Fruit fly (Drosophila melanogaster) whole organism, embryonic: Measurements from ENCODE around the gene AcCoAS.
A peak's percentile ranks its signal among the peaks of the same experiment; 100 is the strongest.

Source experiments
- B-H1 ChIP-seq: fragments of 200-800 bp; sonication (Bioruptor generic); IDR thresholded peaks from 3 replicates; pipeline ENCODE4 v1.3.6; 2022; ENCODE audit warnings: missing biosample characterization, missing genetic modification characterization
- Blimp-1 ChIP-seq: fragments of 200-800 bp; sonication (Bioruptor generic); optimal IDR thresholded peaks from 3 replicates; lab custom pipeline; 2018; ENCODE audit warnings: missing biosample characterization, missing genetic modification characterization, mild to moderate bottlenecking, moderate library complexity, missing genetic modification reagents
- CG10267 ChIP-seq: fragments of 200-800 bp; sonication (Bioruptor generic); optimal IDR thresholded peaks from 2 replicates; lab custom pipeline; 2018; ENCODE audit warnings: missing biosample characterization, mild to moderate bottlenecking, missing genetic modification characterization, moderate library complexity
- CG10431 ChIP-seq: fragments of 200-800 bp; sonication (Bioruptor generic); optimal IDR thresholded peaks from 3 replicates; lab custom pipeline; 2018; ENCODE audit warnings: missing biosample characterization, mild to moderate bottlenecking, missing genetic modification characterization
- CG10979 ChIP-seq: fragments of 200-800 bp; sonication (Bioruptor generic); optimal IDR thresholded peaks from 2 replicates; lab custom pipeline; 2018; ENCODE audit warnings: missing biosample characterization, mild to moderate bottlenecking, missing genetic modification characterization, moderate library complexity
- CG12071 ChIP-seq: fragments of 200-800 bp; sonication (Bioruptor generic); optimal IDR thresholded peaks from 3 replicates; lab custom pipeline; 2018; ENCODE audit warnings: missing biosample characterization, mild to moderate bottlenecking, missing genetic modification characterization
- CG12299 ChIP-seq: fragments of 200-800 bp; sonication (Bioruptor generic); optimal IDR thresholded peaks from 2 replicates; lab custom pipeline; 2018; ENCODE audit warnings: missing biosample characterization, mild to moderate bottlenecking, missing genetic modification characterization
- CG12769 ChIP-seq: fragments of 200-800 bp; sonication (Bioruptor generic); optimal IDR thresholded peaks from 2 replicates; lab custom pipeline; 2019; ENCODE audit warnings: missing biosample characterization, mild to moderate bottlenecking, missing genetic modification characterization, moderate library complexity
- CG13287 ChIP-seq: fragments of 200-800 bp; sonication (Bioruptor generic); IDR thresholded peaks from 2 replicates; pipeline ENCODE4 v1.3.6; 2022; ENCODE audit warnings: missing biosample characterization, missing genetic modification characterization; ENCODE audit not compliant: partially characterized antibody
- CG15269 ChIP-seq: fragments of 200-800 bp; sonication (Bioruptor generic); optimal IDR thresholded peaks from 2 replicates; lab custom pipeline; 2018; ENCODE audit warnings: missing biosample characterization, mild to moderate bottlenecking, missing genetic modification characterization, moderate library complexity
- CG15479 ChIP-seq: fragments of 200-800 bp; sonication (Bioruptor generic); optimal IDR thresholded peaks from 3 replicates; lab custom pipeline; 2019; ENCODE audit warnings: missing biosample characterization, mild to moderate bottlenecking, missing genetic modification characterization, moderate library complexity
- CG16815 ChIP-seq: fragments of 200-800 bp; sonication (Bioruptor generic); optimal IDR thresholded peaks from 3 replicates; lab custom pipeline; 2017; ENCODE audit warnings: missing biosample characterization, mild to moderate bottlenecking, missing genetic modification characterization
- CG17359 ChIP-seq: fragments of 200-800 bp; sonication (Bioruptor generic); optimal IDR thresholded peaks from 3 replicates; lab custom pipeline; 2018; ENCODE audit warnings: missing biosample characterization, mild to moderate bottlenecking, missing genetic modification characterization, moderate library complexity
- CG1792 ChIP-seq: fragments of 200-800 bp; sonication (Bioruptor generic); optimal IDR thresholded peaks from 2 replicates; lab custom pipeline; 2016; ENCODE audit warnings: missing biosample characterization, missing genetic modification characterization
- CG2120 ChIP-seq: fragments of 200-800 bp; sonication (Bioruptor generic); optimal IDR thresholded peaks from 3 replicates; lab custom pipeline; 2016; ENCODE audit warnings: missing biosample characterization, missing genetic modification characterization
- CG2875 ChIP-seq: fragments of 200-800 bp; sonication (Bioruptor generic); optimal IDR thresholded peaks from 2 replicates; lab custom pipeline; 2017; ENCODE audit warnings: missing biosample characterization, mild to moderate bottlenecking, missing genetic modification characterization, missing genetic modification reagents
- CG4820 ChIP-seq: fragments of 200-800 bp; sonication (Bioruptor generic); optimal IDR thresholded peaks from 3 replicates; lab custom pipeline; 2016; ENCODE audit warnings: missing biosample characterization, missing genetic modification characterization
- CG4854 ChIP-seq: fragments of 200-800 bp; sonication (Bioruptor generic); optimal IDR thresholded peaks from 2 replicates; lab custom pipeline; 2016; ENCODE audit warnings: missing biosample characterization, missing genetic modification characterization, inconsistent platforms
- CG6272 ChIP-seq: fragments of 200-800 bp; sonication (Bioruptor generic); IDR thresholded peaks from 2 replicates; pipeline ENCODE4 v1.3.6; 2022; ENCODE audit warnings: missing biosample characterization, missing genetic modification characterization
- CG6813 ChIP-seq: fragments of 200-800 bp; sonication (Bioruptor generic); optimal IDR thresholded peaks from 2 replicates; lab custom pipeline; 2017; ENCODE audit warnings: missing biosample characterization, missing genetic modification characterization, mild to moderate bottlenecking, moderate library complexity, missing genetic modification reagents
- CG6854 ChIP-seq: fragments of 200-800 bp; sonication (Bioruptor generic); optimal IDR thresholded peaks from 3 replicates; lab custom pipeline; 2017; ENCODE audit warnings: missing biosample characterization, mild to moderate bottlenecking, missing genetic modification characterization
- CG9797 ChIP-seq: fragments of 200-800 bp; sonication (Bioruptor generic); optimal IDR thresholded peaks from 3 replicates; lab custom pipeline; 2018; ENCODE audit warnings: missing biosample characterization, mild to moderate bottlenecking, missing genetic modification characterization
- CkIIα-i1 ChIP-seq: fragments of 200-800 bp; sonication (Bioruptor generic); IDR thresholded peaks from 2 replicates; pipeline ENCODE4 v1.3.6; 2022; ENCODE audit warnings: missing biosample characterization, missing genetic modification characterization
- D ChIP-seq, 2 experiments: fragments of 200-800 bp in 1 of 2; fragments of >200 bp in 1 of 2; sonication (Bioruptor generic) in 1 of 2; optimal IDR thresholded peaks; 2 replicates in 1 of 2; 3 replicates in 1 of 2; lab custom pipeline; 2017; ENCODE audit warnings: mild to moderate bottlenecking in 1 of 2, missing biosample characterization in 1 of 2, missing genetic modification characterization in 1 of 2, missing genetic modification reagents in 1 of 2
- Dad ChIP-seq: fragments of 200-800 bp; sonication (Bioruptor generic); optimal IDR thresholded peaks from 3 replicates; lab custom pipeline; 2016; ENCODE audit warnings: missing biosample characterization, missing genetic modification characterization
- GATAe ChIP-seq: fragments of 200-800 bp; sonication (Bioruptor generic); conservative IDR thresholded peaks from 2 replicates; pipeline ENCODE4 v1.3.6; 2022; ENCODE audit warnings: missing biosample characterization, missing genetic modification characterization
- HmgD ChIP-seq: fragments of 200-800 bp; sonication (Bioruptor generic); optimal IDR thresholded peaks from 3 replicates; lab custom pipeline; 2016; ENCODE audit warnings: missing biosample characterization, missing genetic modification characterization
- Neu2 ChIP-seq: fragments of 200-800 bp; sonication (Bioruptor generic); optimal IDR thresholded peaks from 3 replicates; lab custom pipeline; 2016; ENCODE audit warnings: missing biosample characterization, missing genetic modification characterization, borderline replicate concordance
- Opbp ChIP-seq: fragments of 200-800 bp; sonication (Bioruptor generic); IDR thresholded peaks from 3 replicates; pipeline ENCODE4 v1.3.6; 2022; ENCODE audit warnings: missing biosample characterization, missing genetic modification characterization; ENCODE audit not compliant: partially characterized antibody
- Spps ChIP-seq: fragments of 200-800 bp; sonication (Bioruptor generic); optimal IDR thresholded peaks from 2 replicates; lab custom pipeline; 2018; ENCODE audit warnings: missing biosample characterization, mild to moderate bottlenecking, missing genetic modification characterization
- Sry-β ChIP-seq: fragments of 200-800 bp; sonication (Bioruptor generic); optimal IDR thresholded peaks from 2 replicates; lab custom pipeline; 2018; ENCODE audit warnings: missing biosample characterization, mild to moderate bottlenecking, missing genetic modification characterization, moderate library complexity
- Sry-δ ChIP-seq: fragments of 200-800 bp; sonication (Bioruptor generic); optimal IDR thresholded peaks from 2 replicates; lab custom pipeline; 2016; ENCODE audit warnings: missing biosample characterization, missing genetic modification characterization
- TFAM ChIP-seq: fragments of 200-800 bp; sonication (Bioruptor generic); optimal IDR thresholded peaks from 2 replicates; lab custom pipeline; 2017; ENCODE audit warnings: missing biosample characterization, missing genetic modification characterization, inconsistent platforms
- Tbp ChIP-seq: fragments of >200 bp; optimal IDR thresholded peaks from 2 replicates; lab custom pipeline; 2018; ENCODE audit warnings: missing biosample characterization, missing genetic modification characterization
- az2 ChIP-seq: fragments of 200-800 bp; sonication (Bioruptor generic); optimal IDR thresholded peaks from 3 replicates; lab custom pipeline; 2016; ENCODE audit warnings: missing biosample characterization, missing genetic modification characterization
- bbx ChIP-seq: fragments of 200-800 bp; sonication (Bioruptor generic); IDR thresholded peaks from 2 replicates; pipeline ENCODE4 v1.3.6; 2022; ENCODE audit warnings: missing biosample characterization, missing genetic modification characterization; ENCODE audit not compliant: partially characterized antibody
- caup ChIP-seq: fragments of 200-800 bp; sonication (Bioruptor generic); optimal IDR thresholded peaks from 3 replicates; lab custom pipeline; 2017; ENCODE audit warnings: missing biosample characterization, mild to moderate bottlenecking, missing genetic modification characterization, moderate library complexity; ENCODE audit not compliant: severe bottlenecking
- ci ChIP-seq: fragments of 200-800 bp; sonication (Bioruptor generic); IDR thresholded peaks from 3 replicates; pipeline ENCODE4 v1.3.6; 2022; ENCODE audit warnings: missing biosample characterization, missing genetic modification characterization
- croc ChIP-seq: fragments of 200-800 bp; sonication (Bioruptor generic); conservative IDR thresholded peaks from 3 replicates; pipeline ENCODE4 v1.3.6; 2022; ENCODE audit warnings: missing biosample characterization, missing genetic modification characterization
- dmrt99B ChIP-seq: fragments of 200-800 bp; sonication (Bioruptor generic); optimal IDR thresholded peaks from 2 replicates; lab custom pipeline; 2018; ENCODE audit warnings: missing biosample characterization, mild to moderate bottlenecking, missing genetic modification characterization, moderate library complexity
- gsb-n ChIP-seq: fragments of 200-800 bp; sonication (Bioruptor generic); optimal IDR thresholded peaks from 3 replicates; lab custom pipeline; 2018; ENCODE audit warnings: missing biosample characterization, mild to moderate bottlenecking, missing genetic modification characterization
- jing ChIP-seq: fragments of 200-800 bp; sonication (Bioruptor generic); optimal IDR thresholded peaks from 2 replicates; lab custom pipeline; 2018; ENCODE audit warnings: missing biosample characterization, mild to moderate bottlenecking, missing genetic modification characterization
- psq ChIP-seq: fragments of 200-800 bp; sonication (Bioruptor generic); optimal IDR thresholded peaks from 2 replicates; lab custom pipeline; 2017; ENCODE audit warnings: missing biosample characterization, missing genetic modification characterization
- pzg ChIP-seq: fragments of 200-800 bp; sonication (Bioruptor generic); optimal IDR thresholded peaks from 3 replicates; lab custom pipeline; 2018; ENCODE audit warnings: missing biosample characterization, mild to moderate bottlenecking, missing genetic modification characterization, moderate library complexity
- sens-2 ChIP-seq: fragments of 200-800 bp; sonication (Bioruptor generic); IDR thresholded peaks from 2 replicates; pipeline ENCODE4 v1.3.6; 2022; ENCODE audit warnings: missing biosample characterization, missing genetic modification characterization
- tup ChIP-seq: fragments of 200-800 bp; sonication (Bioruptor generic); optimal IDR thresholded peaks from 2 replicates; lab custom pipeline; 2016; ENCODE audit warnings: missing biosample characterization, mild to moderate bottlenecking, missing genetic modification characterization, moderate library complexity
- wor ChIP-seq: fragments of 200-800 bp; sonication (Bioruptor generic); IDR thresholded peaks from 2 replicates; pipeline ENCODE4 v1.3.6; 2022; ENCODE audit warnings: missing biosample characterization, missing genetic modification characterization
- zfh2 ChIP-seq: fragments of 200-800 bp; sonication (Bioruptor generic); optimal IDR thresholded peaks from 2 replicates; lab custom pipeline; 2016; ENCODE audit warnings: missing biosample characterization, missing genetic modification characterization

The AcCoAS gene

DNA sequence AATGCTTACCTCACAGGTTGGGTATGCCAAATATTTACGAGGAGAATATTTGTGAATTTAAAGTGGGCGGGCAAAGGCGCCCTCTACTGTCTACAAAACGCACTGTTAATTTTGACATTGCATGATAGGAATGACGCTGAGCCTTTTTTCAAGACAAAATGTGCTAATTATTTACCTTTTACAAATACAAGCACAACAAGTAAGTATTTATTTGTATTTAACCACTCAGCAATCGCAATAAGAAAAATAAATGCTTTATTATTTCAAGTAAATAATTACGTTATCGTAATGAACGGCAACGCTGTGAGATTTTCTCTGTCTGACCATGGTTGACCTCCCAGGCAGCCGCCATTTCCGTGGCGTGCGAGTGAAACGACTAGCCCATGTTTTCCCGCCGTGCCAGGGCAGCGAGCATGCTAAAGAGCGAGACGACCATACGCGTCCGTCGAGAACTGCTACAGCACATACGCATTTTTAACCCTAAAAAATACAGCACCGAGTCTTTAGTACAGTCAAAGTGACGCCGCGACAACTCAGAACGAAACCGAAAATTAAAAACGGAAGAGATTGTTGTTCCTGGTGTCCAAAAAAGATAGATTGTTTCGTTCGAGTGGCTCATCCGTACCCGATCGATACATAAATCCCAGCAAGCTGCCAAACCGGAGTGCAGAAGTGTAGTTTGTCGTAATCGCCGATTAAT is 5.7 kb upstream of the AcCoAS start, which contains the start of the genes CG12974 and pzg (continued):
- peak; percentile 47 for TF ChIP-seq tup (GFP tag; lab: Kevin White, UChicago)
- TF ChIP-seq B-H1 (GFP tag; lab: Robert Waterston, UW) = peak; percentile 79
- TF ChIP-seq dmrt99B = no peak
- peak; percentile 90 for TF ChIP-seq CG6272 (GFP tag; lab: Robert Waterston, UW)
- TF ChIP-seq Neu2 (GFP tag; lab: Kevin White, UChicago) = peak; percentile 25
- TF ChIP-seq CG15269 (tag; lab: Kevin White, UChicago) = peak; percentile 59
- TF ChIP-seq CG10267 (tag; lab: Kevin White, UChicago) = peak; percentile 76
- peak; percentile 72 for TF ChIP-seq Sry-δ (GFP tag; lab: Kevin White, UChicago)
- peak; percentile 54 for TF ChIP-seq CG17359
- peak; percentile 29 for TF ChIP-seq CG15479 (GFP tag; lab: Kevin White, UChicago)
- TF ChIP-seq ci (GFP tag; lab: Robert Waterston, UW) = peak; percentile 88
- peak; percentile 54 for TF ChIP-seq gsb-n
- no peak for TF ChIP-seq D (optimal IDR thresholded peaks at IDR 0.05; lab: Kevin White, UChicago)
- peak; percentile 63 for TF ChIP-seq D (GFP tag; optimal IDR thresholded peaks at IDR 0.05; lab: Kevin White, UChicago)
- no peak for TF ChIP-seq CkIIα-i1 (GFP tag; lab: Robert Waterston, UW)
- TF ChIP-seq az2 (GFP tag; lab: Kevin White, UChicago) = peak; percentile 45
- TF ChIP-seq CG6813 (GFP tag; lab: Kevin White, UChicago) = peak; percentile 38
- TF ChIP-seq CG1792 = peak; percentile 98
- TF ChIP-seq jing = peak; percentile 69
- TF ChIP-seq CG13287 (GFP tag; lab: Robert Waterston, UW) = peak; percentile 75
- peak; percentile 20 for TF ChIP-seq CG12299 (tag; lab: Kevin White, UChicago)
- TF ChIP-seq Dad (GFP tag; lab: Kevin White, UChicago) = peak; percentile 78
- peak; percentile 91 for TF ChIP-seq croc (GFP tag; lab: Robert Waterston, UW)
- TF ChIP-seq zfh2 (GFP tag; lab: Kevin White, UChicago) = peak; percentile 81
- TF ChIP-seq GATAe (GFP tag; lab: Robert Waterston, UW) = no peak
- TF ChIP-seq Sry-β (GFP tag; lab: Kevin White, UChicago) = peak; percentile 14
- peak; percentile 96 for TF ChIP-seq pzg (GFP tag; lab: Kevin White, UChicago)
- TF ChIP-seq HmgD = peak; percentile 83
- TF ChIP-seq CG4820 (GFP tag; lab: Kevin White, UChicago) = peak; percentile 77
- TF ChIP-seq bbx (GFP tag; lab: Robert Waterston, UW) = peak; percentile 60; the same call in 1 of the 2 replicates
- peak; percentile 41 for TF ChIP-seq CG12071 (GFP tag; lab: Kevin White, UChicago)
- TF ChIP-seq CG2875 = peak; percentile 49
- TF ChIP-seq Spps (tag; lab: Kevin White, UChicago) = peak; percentile 14
- peak; percentile 23 for TF ChIP-seq CG4854 (GFP tag; lab: Kevin White, UChicago)
- TF ChIP-seq CG2120 (GFP tag; lab: Kevin White, UChicago) = peak; percentile 85
- TF ChIP-seq TFAM = no peak
- TF ChIP-seq Blimp-1 (GFP tag; lab: Kevin White, UChicago) = peak; percentile 85
- TF ChIP-seq psq (GFP tag; lab: Kevin White, UChicago) = no peak
- peak; percentile 73 for TF ChIP-seq caup (GFP tag; lab: Kevin White, UChicago)
- TF ChIP-seq CG10979 = peak; percentile 93
- peak; percentile 61 for TF ChIP-seq CG12769
- TF ChIP-seq sens-2 (GFP tag; lab: Robert Waterston, UW) = peak; percentile 30; the same call in 1 of the 2 replicates
- peak; percentile 1 for TF ChIP-seq CG6854 (GFP tag; lab: Kevin White, UChicago)
- TF ChIP-seq Opbp (GFP tag; lab: Robert Waterston, UW) = peak; percentile 80
- peak; percentile 85 for TF ChIP-seq CG16815
- TF ChIP-seq CG10431 (GFP tag; lab: Kevin White, UChicago) = peak; percentile 63
- no peak for TF ChIP-seq Tbp (GFP tag; lab: Kevin White, UChicago)
- peak; percentile 92 for TF ChIP-seq wor (GFP tag; lab: Robert Waterston, UW)
- peak; percentile 71 for TF ChIP-seq CG9797
